Fruit fly (Drosophila melanogaster) whole organism, embryonic: Measurements from ENCODE around the gene SclB.
A peak's percentile ranks its signal among the peaks of the same experiment; 100 is the strongest.

Source experiments
- CG11696 ChIP-seq: fragments of 200-800 bp; sonication (Bioruptor generic); IDR thresholded peaks from 2 replicates; pipeline ENCODE4 v1.3.6; 2022; ENCODE audit warnings: missing biosample characterization, missing genetic modification characterization
- CG12071 ChIP-seq: fragments of 200-800 bp; sonication (Bioruptor generic); optimal IDR thresholded peaks from 3 replicates; lab custom pipeline; 2018; ENCODE audit warnings: missing biosample characterization, mild to moderate bottlenecking, missing genetic modification characterization
- CG12236 ChIP-seq: fragments of 200-800 bp; sonication (Bioruptor generic); optimal IDR thresholded peaks from 2 replicates; lab custom pipeline; 2016; ENCODE audit warnings: missing biosample characterization, missing genetic modification characterization
- CG14050 ChIP-seq: fragments of 200-800 bp; sonication (Bioruptor generic); IDR thresholded peaks from 3 replicates; pipeline ENCODE4 v1.3.6; 2022; ENCODE audit warnings: missing biosample characterization, missing genetic modification characterization
- CG15011 ChIP-seq: fragments of 200-800 bp; sonication (Bioruptor generic); optimal IDR thresholded peaks from 3 replicates; lab custom pipeline; 2018; ENCODE audit warnings: missing biosample characterization, mild to moderate bottlenecking, missing genetic modification characterization
- CG16813 ChIP-seq: fragments of 200-800 bp; sonication (Bioruptor generic); IDR thresholded peaks from 3 replicates; pipeline ENCODE4 v1.3.6; 2022; ENCODE audit warnings: missing biosample characterization, missing genetic modification characterization; ENCODE audit not compliant: partially characterized antibody
- CG17802 ChIP-seq: fragments of 200-800 bp; sonication (Bioruptor generic); optimal IDR thresholded peaks from 2 replicates; lab custom pipeline; 2018; ENCODE audit warnings: missing biosample characterization, mild to moderate bottlenecking, missing genetic modification characterization, moderate library complexity
- CG18011 ChIP-seq: fragments of 200-800 bp; sonication (Bioruptor generic); optimal IDR thresholded peaks from 2 replicates; lab custom pipeline; 2017; ENCODE audit warnings: missing biosample characterization, missing genetic modification characterization, mild to moderate bottlenecking, moderate library complexity, missing genotype
- CG18262 ChIP-seq: fragments of 200-800 bp; optimal IDR thresholded peaks from 3 replicates; lab custom pipeline; 2019; ENCODE audit warnings: missing biosample characterization, mild to moderate bottlenecking, missing genetic modification characterization, moderate library complexity
- CG1832 ChIP-seq: fragments of 200-800 bp; sonication (Bioruptor generic); optimal IDR thresholded peaks from 2 replicates; lab custom pipeline; 2017; ENCODE audit warnings: missing biosample characterization, mild to moderate bottlenecking, missing genetic modification characterization, inconsistent platforms
- CG18619 ChIP-seq: fragments of 200-800 bp; sonication (Bioruptor generic); optimal IDR thresholded peaks from 3 replicates; lab custom pipeline; 2017; ENCODE audit warnings: missing biosample characterization, mild to moderate bottlenecking, missing genetic modification characterization
- CG3065 ChIP-seq: fragments of 200-800 bp; sonication (Bioruptor generic); optimal IDR thresholded peaks from 2 replicates; lab custom pipeline; 2016; ENCODE audit warnings: missing biosample characterization, missing genetic modification characterization
- CG31365 ChIP-seq: fragments of 200-800 bp; sonication (Bioruptor generic); optimal IDR thresholded peaks from 2 replicates; lab custom pipeline; 2018; ENCODE audit warnings: missing biosample characterization, mild to moderate bottlenecking, missing genetic modification characterization
- CG32532 ChIP-seq: fragments of 200-800 bp; sonication (Bioruptor generic); IDR thresholded peaks from 2 replicates; pipeline ENCODE4 v1.3.6; 2022; ENCODE audit warnings: missing biosample characterization, missing genetic modification characterization
- CG42726 ChIP-seq: fragments of 200-800 bp; sonication (Bioruptor generic); IDR thresholded peaks from 2 replicates; pipeline ENCODE4 v1.3.6; 2022; ENCODE audit warnings: missing biosample characterization, missing genetic modification characterization; ENCODE audit not compliant: partially characterized antibody
- CG4820 ChIP-seq: fragments of 200-800 bp; sonication (Bioruptor generic); optimal IDR thresholded peaks from 3 replicates; lab custom pipeline; 2016; ENCODE audit warnings: missing biosample characterization, missing genetic modification characterization
- CG6683 ChIP-seq: fragments of 200-800 bp; sonication (Bioruptor generic); optimal IDR thresholded peaks from 2 replicates; lab custom pipeline; 2017; ENCODE audit warnings: missing biosample characterization, mild to moderate bottlenecking, missing genetic modification characterization, missing genetic modification reagents
- CG6854 ChIP-seq: fragments of 200-800 bp; sonication (Bioruptor generic); optimal IDR thresholded peaks from 3 replicates; lab custom pipeline; 2017; ENCODE audit warnings: missing biosample characterization, mild to moderate bottlenecking, missing genetic modification characterization
- CHES-1-like ChIP-seq: fragments of 200-800 bp; sonication (Bioruptor generic); optimal IDR thresholded peaks from 2 replicates; lab custom pipeline; 2016; ENCODE audit warnings: missing biosample characterization, missing genetic modification characterization
- D ChIP-seq, 2 experiments: fragments of 200-800 bp in 1 of 2; fragments of >200 bp in 1 of 2; sonication (Bioruptor generic) in 1 of 2; optimal IDR thresholded peaks; 2 replicates in 1 of 2; 3 replicates in 1 of 2; lab custom pipeline; 2017; ENCODE audit warnings: mild to moderate bottlenecking in 1 of 2, missing biosample characterization in 1 of 2, missing genetic modification characterization in 1 of 2, missing genetic modification reagents in 1 of 2
- Dad ChIP-seq: fragments of 200-800 bp; sonication (Bioruptor generic); optimal IDR thresholded peaks from 3 replicates; lab custom pipeline; 2016; ENCODE audit warnings: missing biosample characterization, missing genetic modification characterization
- Dip2 ChIP-seq: fragments of 200-800 bp; sonication (Bioruptor generic); IDR thresholded peaks from 2 replicates; pipeline ENCODE4 v1.3.6; 2022; ENCODE audit warnings: missing biosample characterization, missing genetic modification characterization
- Doc2 ChIP-seq: fragments of 200-800 bp; sonication (Bioruptor generic); IDR thresholded peaks from 2 replicates; pipeline ENCODE4 v1.3.6; 2022; ENCODE audit warnings: missing biosample characterization, missing genetic modification characterization
- Fer2 ChIP-seq: fragments of 200-800 bp; sonication (Bioruptor generic); optimal IDR thresholded peaks from 2 replicates; lab custom pipeline; 2018; ENCODE audit warnings: missing biosample characterization, mild to moderate bottlenecking, missing genetic modification characterization, moderate library complexity
- H2.0 ChIP-seq: fragments of 200-800 bp; sonication (Bioruptor generic); IDR thresholded peaks from 2 replicates; pipeline ENCODE4 v1.3.6; 2022; ENCODE audit warnings: missing biosample characterization, missing genetic modification characterization
- MTF-1 ChIP-seq: fragments of 200-800 bp; sonication (Bioruptor generic); optimal IDR thresholded peaks from 2 replicates; lab custom pipeline; 2018; ENCODE audit warnings: missing biosample characterization, mild to moderate bottlenecking, missing genetic modification characterization, borderline replicate concordance
- Optix ChIP-seq: fragments of 200-800 bp; sonication (Bioruptor generic); IDR thresholded peaks from 3 replicates; pipeline ENCODE4 v1.3.6; 2022; ENCODE audit warnings: missing biosample characterization, missing genetic modification characterization
- Pdp1 ChIP-seq, 2 experiments: fragments of 200-800 bp; sonication (Bioruptor generic); optimal IDR thresholded peaks; 3 replicates each; lab custom pipeline; 2016; ENCODE audit warnings: missing biosample characterization in 2 of 2, missing genetic modification characterization in 2 of 2, mild to moderate bottlenecking in 1 of 2, moderate library complexity in 1 of 2
- TFAM ChIP-seq: fragments of 200-800 bp; sonication (Bioruptor generic); optimal IDR thresholded peaks from 2 replicates; lab custom pipeline; 2017; ENCODE audit warnings: missing biosample characterization, missing genetic modification characterization, inconsistent platforms
- Vsx1 ChIP-seq: fragments of 200-800 bp; sonication (Bioruptor generic); optimal IDR thresholded peaks from 2 replicates; lab custom pipeline; 2017; ENCODE audit warnings: missing biosample characterization, mild to moderate bottlenecking, missing genetic modification characterization, missing genetic modification reagents
- aop ChIP-seq: fragments of 200-800 bp; sonication (Bioruptor generic); IDR thresholded peaks from 2 replicates; pipeline ENCODE4 v1.3.6; 2022; ENCODE audit warnings: missing biosample characterization, missing genetic modification characterization
- bab2 ChIP-seq: fragments of 200-800 bp; sonication (Bioruptor generic); optimal IDR thresholded peaks from 2 replicates; lab custom pipeline; 2016; ENCODE audit warnings: missing biosample characterization, missing genetic modification characterization
- bcd ChIP-seq: fragments of 200-800 bp; sonication (Bioruptor generic); optimal IDR thresholded peaks from 2 replicates; lab custom pipeline; 2017; ENCODE audit warnings: missing biosample characterization, mild to moderate bottlenecking, missing genetic modification characterization
- br ChIP-seq: fragments of >200 bp; optimal IDR thresholded peaks from 2 replicates; lab custom pipeline; 2017
- fd64A ChIP-seq: fragments of 200-800 bp; sonication (Bioruptor generic); optimal IDR thresholded peaks from 3 replicates; lab custom pipeline; 2018; ENCODE audit warnings: missing biosample characterization, mild to moderate bottlenecking, missing genetic modification characterization
- gem ChIP-seq: fragments of 200-800 bp; sonication (Bioruptor generic); optimal IDR thresholded peaks from 2 replicates; lab custom pipeline; 2019; ENCODE audit warnings: missing biosample characterization, mild to moderate bottlenecking, missing genetic modification characterization, moderate library complexity
- ham ChIP-seq: fragments of 200-800 bp; sonication (Bioruptor generic); IDR thresholded peaks from 2 replicates; pipeline ENCODE4 v1.3.6; 2022; ENCODE audit warnings: missing biosample characterization, missing genetic modification characterization
- jumu ChIP-seq: fragments of 200-800 bp; sonication (Bioruptor generic); optimal IDR thresholded peaks from 3 replicates; lab custom pipeline; 2016; ENCODE audit warnings: missing biosample characterization, missing genetic modification characterization
- maf-S ChIP-seq: fragments of 200-800 bp; sonication (Bioruptor generic); optimal IDR thresholded peaks from 2 replicates; lab custom pipeline; 2016; ENCODE audit warnings: missing biosample characterization, missing genetic modification characterization
- nau ChIP-seq: fragments of 200-800 bp; sonication (Bioruptor generic); optimal IDR thresholded peaks from 3 replicates; lab custom pipeline; 2017; ENCODE audit warnings: missing biosample characterization, mild to moderate bottlenecking, missing genetic modification characterization, missing genetic modification reagents
- peb ChIP-seq: fragments of 200-800 bp; sonication (Bioruptor generic); IDR thresholded peaks from 2 replicates; pipeline ENCODE4 v1.3.6; 2022; ENCODE audit warnings: missing biosample characterization, missing genetic modification characterization
- pho ChIP-seq: fragments of 200-800 bp; sonication (Bioruptor generic); optimal IDR thresholded peaks from 2 replicates; lab custom pipeline; 2016; ENCODE audit warnings: missing biosample characterization, missing genetic modification characterization
- sens-2 ChIP-seq: fragments of 200-800 bp; sonication (Bioruptor generic); IDR thresholded peaks from 2 replicates; pipeline ENCODE4 v1.3.6; 2022; ENCODE audit warnings: missing biosample characterization, missing genetic modification characterization
- seq ChIP-seq: fragments of 200-800 bp; sonication (Bioruptor generic); IDR thresholded peaks from 2 replicates; pipeline ENCODE4 v1.3.6; 2022; ENCODE audit warnings: missing biosample characterization, missing genetic modification characterization
- slbo ChIP-seq: fragments of 200-800 bp; sonication (Bioruptor generic); IDR thresholded peaks from 2 replicates; pipeline ENCODE4 v1.3.6; 2022; ENCODE audit warnings: missing biosample characterization, missing genetic modification characterization
- stwl ChIP-seq: fragments of 200-800 bp; sonication (Bioruptor generic); optimal IDR thresholded peaks from 3 replicates; lab custom pipeline; 2018; ENCODE audit warnings: missing biosample characterization, mild to moderate bottlenecking, missing genetic modification characterization, moderate library complexity
- tap ChIP-seq: fragments of 200-800 bp; optimal IDR thresholded peaks from 3 replicates; lab custom pipeline; 2019; ENCODE audit warnings: missing biosample characterization, mild to moderate bottlenecking, missing genetic modification characterization, moderate library complexity
- trh ChIP-seq: fragments of 200-800 bp; sonication (Bioruptor generic); optimal IDR thresholded peaks from 2 replicates; lab custom pipeline; 2016; ENCODE audit warnings: missing biosample characterization, missing genetic modification characterization
- vfl ChIP-seq: fragments of 200-800 bp; sonication (Bioruptor generic); optimal IDR thresholded peaks from 2 replicates; lab custom pipeline; 2016; ENCODE audit warnings: missing biosample characterization, missing genetic modification characterization
- vnd ChIP-seq: fragments of 200-800 bp; sonication (Bioruptor generic); IDR thresholded peaks from 3 replicates; pipeline ENCODE4 v1.3.6; 2022; ENCODE audit warnings: missing biosample characterization, missing genetic modification characterization; ENCODE audit not compliant: partially characterized antibody

SclB gene

DNA sequence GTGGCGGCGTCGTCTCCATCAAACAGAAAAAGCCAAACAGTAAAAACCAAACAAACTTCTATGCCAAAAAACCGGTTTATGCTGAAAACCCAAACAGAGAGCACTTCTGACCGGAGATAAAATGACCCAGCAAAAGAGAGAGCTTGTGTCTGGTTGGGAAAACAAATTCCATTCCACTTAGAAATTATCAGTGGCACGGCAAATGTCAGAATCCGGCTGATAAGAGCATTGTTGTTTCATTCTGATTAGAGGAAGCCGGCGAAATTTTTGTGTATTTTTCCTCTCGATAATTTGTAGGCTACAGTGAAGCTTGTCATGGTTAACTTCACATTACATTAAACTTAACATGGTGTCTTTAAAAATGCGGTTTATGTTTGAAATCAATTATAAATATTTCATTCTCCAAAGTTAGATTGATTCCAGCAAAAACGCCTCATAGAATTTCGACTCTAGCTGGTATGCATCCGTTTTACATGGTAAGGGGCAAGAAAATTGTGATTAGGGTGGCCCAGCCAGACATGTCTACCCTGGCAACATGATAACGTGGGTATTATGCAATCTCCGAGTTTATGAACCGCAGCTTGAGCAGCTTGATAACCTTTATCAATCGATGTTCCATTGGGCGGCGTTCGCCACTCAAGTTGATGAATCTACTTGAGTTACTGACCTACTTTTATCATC, 20.2 kb upstream of the SclB start (continued):
- TF ChIP-seq Pdp1 (GFP tag; optimal IDR thresholded peaks at IDR 0.05; lab: Kevin White, UChicago) (peak; percentile 49 to 97), vfl (GFP tag; lab: Kevin White, UChicago) (no peak), CG32532 (GFP tag; lab: Robert Waterston, UW) (peak; percentile 22; the same call in 1 of the 2 replicates), jumu (GFP tag; lab: Kevin White, UChicago) (no peak), br (lab: Kevin White, UChicago) (no peak), CG15011 (GFP tag; lab: Kevin White, UChicago) (no peak), gem (tag; lab: Kevin White, UChicago) (peak; percentile 36), CG18011 (no peak), CG42726 (GFP tag; lab: Robert Waterston, UW) (no peak), D (optimal IDR thresholded peaks at IDR 0.05; lab: Kevin White, UChicago) (no peak), D (GFP tag; optimal IDR thresholded peaks at IDR 0.05; lab: Kevin White, UChicago) (no peak), seq (GFP tag; lab: Robert Waterston, UW) (0 out of 2 replicates have a peak, but pooled peaks have one; percentile 30), CG31365 (no peak), Fer2 (no peak), CG1832 (GFP tag; lab: Kevin White, UChicago) (no peak), TFAM (no peak), aop (GFP tag; lab: Robert Waterston, UW) (no peak), CG18619 (GFP tag; lab: Kevin White, UChicago) (no peak), Dad (GFP tag; lab: Kevin White, UChicago) (peak; percentile 38), CHES-1-like (no peak), CG12236 (no peak), CG16813 (GFP tag; lab: Robert Waterston, UW) (no peak), bab2 (GFP tag; lab: Kevin White, UChicago) (peak; percentile 12), CG11696 (GFP tag; lab: Robert Waterston, UW) (no peak), MTF-1 (no peak), nau (GFP tag; lab: Kevin White, UChicago) (no peak), maf-S (GFP tag; lab: Kevin White, UChicago) (no peak), tap (tag; lab: Kevin White, UChicago) (no peak), CG14050 (GFP tag; lab: Robert Waterston, UW) (no peak), pho (GFP tag; lab: Kevin White, UChicago) (peak; percentile 29), sens-2 (GFP tag; lab: Robert Waterston, UW) (no peak), trh (no peak), Optix (no peak), CG6854 (GFP tag; lab: Kevin White, UChicago) (no peak), Vsx1 (GFP tag; lab: Kevin White, UChicago) (no peak), stwl (tag; lab: Kevin White, UChicago) (no peak), CG17802 (no peak), CG4820 (GFP tag; lab: Kevin White, UChicago) (peak; percentile 5), CG3065 (GFP tag; lab: Kevin White, UChicago) (no peak), fd64A (GFP tag; lab: Kevin White, UChicago) (no peak), bcd (GFP tag; lab: Kevin White, UChicago) (no peak), CG18262 (tag; lab: Kevin White, UChicago) (no peak), CG6683 (no peak), Doc2 (GFP tag; lab: Robert Waterston, UW) (no peak), H2.0 (no peak), ham (GFP tag; lab: Robert Waterston, UW) (no peak), peb (GFP tag; lab: Robert Waterston, UW) (no peak), vnd (GFP tag; lab: Robert Waterston, UW) (no peak), CG12071 (GFP tag; lab: Kevin White, UChicago) (no peak), slbo (GFP tag; lab: Robert Waterston, UW) (peak; percentile 23; the same call in 1 of the 2 replicates), Dip2 (GFP tag; lab: Robert Waterston, UW) (no peak)
